Fruit fly (Drosophila melanogaster) whole organism, larva: ENCODE data around the gene Chd1.

Source experiments
- noc ChIP-seq: fragments of 200-800 bp; sonication (Bioruptor generic); optimal IDR thresholded peaks from 3 replicates; lab custom pipeline; 2019; ENCODE audit warnings: missing biosample characterization, mild to moderate bottlenecking, missing genetic modification characterization, moderate library complexity

The Chd1 gene

DNA sequence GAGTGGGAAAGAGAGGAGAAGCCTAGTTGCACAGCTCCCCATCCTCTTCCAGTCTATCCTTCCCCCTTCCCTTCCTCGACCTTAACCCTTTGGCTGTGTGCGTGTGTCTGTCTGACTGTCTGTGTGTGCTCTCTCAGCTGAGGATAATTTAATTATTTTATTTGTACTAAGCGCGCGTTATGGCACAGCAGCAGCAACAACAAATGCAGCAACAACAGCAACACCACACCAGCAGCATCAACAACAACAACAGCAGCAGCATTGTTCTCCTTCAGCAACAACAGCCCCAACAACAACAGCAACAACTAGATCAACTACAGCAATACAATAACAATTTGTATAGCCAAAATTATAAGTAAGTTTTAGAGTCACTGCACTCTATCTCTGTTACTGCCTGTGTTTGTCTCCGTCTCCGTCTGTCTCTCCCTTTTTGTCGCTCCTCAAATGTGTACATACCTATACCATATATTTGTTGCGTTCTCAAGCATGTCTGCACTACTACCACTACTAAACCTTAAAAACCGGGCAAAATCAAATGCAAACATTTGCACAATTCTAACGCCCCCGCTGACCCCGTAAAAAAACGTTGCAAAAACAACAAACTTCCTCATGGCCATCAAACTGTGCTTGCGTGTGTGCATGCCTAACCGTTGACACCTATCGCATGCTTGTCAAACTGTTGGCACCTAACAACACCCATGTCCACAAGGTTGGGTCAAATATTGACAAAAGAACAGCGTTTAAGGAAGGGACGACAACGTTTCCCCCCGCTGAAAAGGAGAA, 41.9 kb downstream of the Chd1 start:
- no peak for TF ChIP-seq noc (tag; lab: Kevin White, UChicago)

DNA sequence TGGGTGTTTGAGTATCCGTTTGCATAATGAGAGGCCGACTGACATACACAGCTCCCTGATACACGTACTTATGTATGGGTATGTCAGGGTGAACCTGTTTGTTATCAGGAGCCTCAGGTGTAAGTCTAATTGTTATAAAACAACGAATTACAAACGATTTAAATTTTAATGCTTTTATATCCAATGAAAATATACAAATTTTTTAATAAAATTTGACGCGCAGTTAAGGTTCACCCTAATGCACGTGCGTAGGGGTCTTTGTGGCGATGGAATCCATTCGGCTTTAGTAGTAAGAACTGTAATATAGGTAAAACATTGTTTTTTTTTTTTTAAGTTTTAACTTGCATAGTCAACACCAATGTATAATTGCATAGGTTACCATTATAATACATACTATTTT, 43.0 kb downstream of the Chd1 start:
- no peak for TF ChIP-seq noc (tag; lab: Kevin White, UChicago)

DNA sequence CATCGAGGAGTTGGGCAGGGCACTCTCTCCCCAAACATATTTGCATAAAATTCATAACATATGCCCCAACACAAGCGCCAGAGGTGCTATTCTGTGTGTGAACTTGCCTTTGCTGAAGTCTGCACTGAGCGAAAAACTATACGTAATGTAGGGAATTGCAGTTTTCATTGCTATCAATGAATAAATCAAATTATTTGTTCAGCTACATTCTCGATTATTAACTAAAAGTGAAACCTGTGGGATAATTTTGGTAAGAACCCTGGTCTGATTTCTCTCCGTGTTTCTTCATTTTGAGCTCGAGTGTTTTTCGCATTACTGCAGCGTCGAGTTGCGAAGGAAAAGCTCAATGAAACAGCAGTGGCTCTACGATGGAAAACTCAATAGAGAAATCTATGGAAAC, 44.9 kb downstream of the Chd1 start:
- TF ChIP-seq noc (tag; lab: Kevin White, UChicago): no peak

DNA sequence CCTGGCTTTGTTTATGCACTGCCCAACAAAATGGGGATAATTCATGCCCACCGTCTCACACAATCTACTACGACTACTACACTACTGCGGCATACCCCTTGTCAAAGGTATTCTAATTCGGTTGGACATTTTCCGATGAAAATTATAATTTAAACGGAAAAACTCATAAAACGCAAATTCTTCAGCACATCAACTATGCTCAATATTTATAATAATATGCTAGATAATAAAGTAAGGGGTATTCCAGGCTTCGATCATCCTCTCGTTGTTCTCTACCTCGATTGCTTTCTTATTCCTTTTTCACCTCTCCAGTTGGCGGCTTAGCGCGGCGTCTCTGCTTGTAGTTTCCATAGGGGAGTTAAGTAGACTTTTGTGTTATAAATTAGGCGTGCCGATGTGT, 46.2 kb downstream of the Chd1 start:
- no peak for TF ChIP-seq noc (tag; lab: Kevin White, UChicago)

DNA sequence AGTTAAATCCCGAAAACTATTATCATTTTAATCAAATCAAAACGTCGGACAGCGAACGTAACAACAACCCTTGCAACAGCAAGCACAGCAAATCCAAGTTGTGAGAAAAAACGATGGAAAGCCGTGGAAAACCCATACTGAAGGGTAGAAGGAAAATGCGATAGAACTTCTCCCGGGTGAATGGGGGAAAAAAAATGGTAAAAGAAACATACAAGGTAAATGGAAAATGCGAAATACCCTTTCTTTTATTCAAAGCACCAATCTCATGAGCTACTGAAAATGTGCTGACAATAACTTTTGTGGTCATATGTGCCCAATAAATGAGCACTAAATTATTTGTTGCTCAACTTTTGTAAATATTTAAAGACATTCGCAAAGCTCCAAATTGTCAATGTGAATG, 47.8 kb downstream of the Chd1 start:
- TF ChIP-seq noc (tag; lab: Kevin White, UChicago): no peak

DNA sequence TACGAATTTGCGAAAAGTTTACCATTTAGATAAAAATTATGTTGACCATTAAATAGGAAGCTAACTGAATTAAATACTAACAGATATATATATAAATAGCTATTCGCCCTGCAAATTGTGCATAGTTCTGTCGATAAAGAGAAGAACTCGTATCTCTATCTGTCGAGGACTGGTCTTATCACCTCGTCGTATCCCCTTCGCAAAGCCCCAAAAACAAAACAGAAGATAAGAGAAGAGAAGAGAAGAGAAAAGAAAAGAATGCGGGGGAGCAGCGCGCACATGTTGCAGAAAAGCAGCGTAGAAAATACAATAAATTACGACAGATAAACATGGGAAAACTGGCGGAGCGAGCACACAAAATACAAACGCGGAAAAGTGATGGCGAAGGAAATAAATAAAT, 51.8 kb downstream of the Chd1 start:
- TF ChIP-seq noc (tag; lab: Kevin White, UChicago): no peak

DNA sequence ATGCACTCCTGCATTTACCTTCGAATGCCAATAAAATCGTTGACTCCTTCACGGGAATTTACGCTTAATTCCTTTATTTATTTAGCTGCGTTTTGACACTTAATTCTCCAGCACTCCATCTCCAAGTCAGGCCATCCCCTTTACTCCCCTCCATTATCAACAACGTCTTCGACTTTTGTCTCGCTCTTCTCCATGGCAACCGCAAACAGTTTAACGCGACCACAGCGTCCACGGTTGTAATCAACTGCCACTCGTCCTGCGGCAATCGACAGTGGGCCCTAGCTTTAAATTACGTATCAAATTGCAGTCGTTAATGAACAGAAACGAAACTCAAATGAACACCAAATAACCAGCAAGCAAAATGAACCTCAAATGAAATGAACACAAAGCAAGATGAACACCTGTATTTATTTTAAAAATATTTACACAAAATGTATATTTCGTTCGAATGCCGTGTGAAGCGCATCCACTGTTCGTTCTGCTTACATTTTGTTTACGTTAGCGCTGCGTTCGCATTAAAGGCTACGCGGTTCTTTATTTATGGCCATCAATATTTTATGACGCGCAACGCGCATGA, 55.9 kb downstream of the Chd1 start:
- no peak for TF ChIP-seq noc (tag; lab: Kevin White, UChicago)

DNA sequence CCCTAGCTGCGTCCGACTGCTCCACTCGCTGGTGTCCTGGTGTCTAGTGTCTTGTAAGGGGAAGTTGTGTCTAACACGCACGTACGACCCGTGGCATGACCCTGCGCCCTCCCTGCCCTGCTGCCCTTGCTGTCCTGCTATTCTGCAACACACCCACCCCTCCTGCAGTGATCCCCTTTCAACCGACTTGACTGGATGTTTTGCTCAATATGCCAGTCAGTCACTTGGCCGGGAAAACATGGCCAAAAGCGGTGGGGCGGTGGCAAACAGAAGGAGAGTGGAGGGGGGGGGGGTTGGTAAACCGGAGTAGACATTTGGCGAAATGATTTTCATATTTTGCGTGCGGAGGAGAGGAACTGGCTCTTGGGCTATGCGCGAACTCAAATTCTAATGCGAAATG, 56.9 kb downstream of the Chd1 start:
- no peak for TF ChIP-seq noc (tag; lab: Kevin White, UChicago)
